Fruit fly (Drosophila melanogaster): ENCODE data around the gene dib.

- TF ChIP-seq Snoo (tag; optimal IDR thresholded peaks at IDR 0.05), result no peak
- no peak for TF ChIP-seq CG8301 (tag; optimal IDR thresholded peaks at IDR 0.05)
- no peak for TF ChIP-seq D1 (tag; optimal IDR thresholded peaks at IDR 0.05)
- TF ChIP-seq Pif1B (GFP tag; optimal IDR thresholded peaks at IDR 0.05), result no peak
- TF ChIP-seq EcR (GFP tag; optimal IDR thresholded peaks at IDR 0.05), result no peak
- TF ChIP-seq gl (tag; optimal IDR thresholded peaks at IDR 0.05), result no peak
Measured at dm6 chr3L:4087281-4087680, 25.2 kb downstream of the dib start, which contains the start of gene CG14989.

Measured in whole organism, pupa.